Worm (Caenorhabditis elegans) whole organism, L4/young adult: ENCODE results near the gene F36F12.1.

Source experiments
- W03F9.2 ChIP-seq: fragments of 150-350 bp; optimal IDR thresholded peaks from 2 replicates; lab custom pipeline; 2014; ENCODE audit warnings: missing biosample characterization, missing genetic modification characterization
- dao-5 ChIP-seq: sonication (generic microtip); optimal IDR thresholded peaks from 2 replicates; lab custom pipeline; 2016; ENCODE audit warnings: missing genotype, missing genetic modification characterization, moderate library complexity, missing compliant biosample characterization
- him-1 ChIP-seq: sonication (generic microtip); optimal IDR thresholded peaks from 2 replicates; lab custom pipeline; 2016; ENCODE audit warnings: missing genotype, missing genetic modification reagents, missing genetic modification characterization, missing compliant biosample characterization

DNA sequence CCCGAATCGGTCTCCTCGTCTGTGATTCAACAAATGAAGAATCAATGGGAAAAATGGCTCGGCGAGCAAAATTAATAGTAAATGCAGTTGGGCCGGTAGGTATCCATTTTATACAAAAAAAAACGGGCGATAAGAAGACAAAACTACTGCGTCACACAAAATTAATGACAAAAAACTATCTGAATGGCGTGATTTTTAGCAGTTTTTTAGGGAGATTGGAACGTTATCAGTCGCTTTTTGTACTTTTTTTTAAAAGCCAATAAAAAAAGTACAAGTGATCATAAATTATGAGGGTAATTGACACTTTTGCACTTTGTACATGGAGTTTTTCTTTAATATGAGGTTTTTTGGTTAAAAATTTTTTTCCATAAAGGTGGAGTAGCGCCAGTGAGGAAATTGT is 20.1 kb upstream of the F36F12.1 start:
- no peak for TF ChIP-seq W03F9.2
- TF ChIP-seq him-1, result no peak
- no peak for TF ChIP-seq dao-5
